Worm (Caenorhabditis elegans) whole organism, L2 larva: Measurements from ENCODE around the gene F10E7.2.

ENCODE experiments used
- F13H6.1 ChIP-seq: sonication (generic microtip); optimal IDR thresholded peaks from 2 replicates; lab custom pipeline; 2016; ENCODE audit warnings: missing genetic modification characterization, missing compliant biosample characterization
- Y55F3AM.14 ChIP-seq: fragments of 200-800 bp; sonication (Bioruptor generic); optimal IDR thresholded peaks from 2 replicates; lab custom pipeline; 2018; ENCODE audit warnings: mild to moderate bottlenecking, missing genetic modification characterization, missing compliant biosample characterization
- aly-2 ChIP-seq: fragments of 150-350 bp; optimal IDR thresholded peaks from 2 replicates; lab custom pipeline; 2014; ENCODE audit warnings: missing biosample characterization, missing genetic modification characterization
- ama-1 ChIP-seq: fragments of 150-350 bp; optimal IDR thresholded peaks from 2 replicates; lab custom pipeline; 2018; ENCODE audit warnings: inconsistent platforms
- blmp-1 ChIP-seq: sonication (generic microtip); optimal IDR thresholded peaks from 2 replicates; lab custom pipeline; 2017; ENCODE audit warnings: missing genetic modification characterization, mild to moderate bottlenecking, missing compliant biosample characterization, antibody characterized with exemption, moderate library complexity; ENCODE audit not compliant: insufficient read depth
- ceh-16 ChIP-seq: fragments of 150-350 bp; optimal IDR thresholded peaks from 2 replicates; lab custom pipeline; 2014; ENCODE audit warnings: missing biosample characterization, missing genetic modification characterization
- ceh-82 ChIP-seq: fragments of 150-350 bp; optimal IDR thresholded peaks from 2 replicates; lab custom pipeline; 2014; ENCODE audit warnings: missing biosample characterization, missing genetic modification characterization
- crh-2 ChIP-seq: sonication (generic microtip); optimal IDR thresholded peaks from 2 replicates; lab custom pipeline; 2017; ENCODE audit warnings: missing biosample characterization, missing genetic modification characterization
- dmd-4 ChIP-seq: sonication (generic microtip); optimal IDR thresholded peaks from 2 replicates; lab custom pipeline; 2017; ENCODE audit warnings: missing biosample characterization, missing genetic modification characterization
- egl-27 ChIP-seq: sonication (generic microtip); optimal IDR thresholded peaks from 3 replicates; lab custom pipeline; 2017; ENCODE audit warnings: missing biosample characterization, missing genetic modification reagents, missing genetic modification characterization
- elt-1 ChIP-seq: fragments of 150-350 bp; optimal IDR thresholded peaks from 2 replicates; lab custom pipeline; 2014; ENCODE audit warnings: missing biosample characterization, missing genetic modification characterization
- elt-3 ChIP-seq: sonication (generic microtip); optimal IDR thresholded peaks from 2 replicates; lab custom pipeline; 2017; ENCODE audit warnings: missing biosample characterization, missing genetic modification characterization
- fos-1 ChIP-seq: fragments of 150-350 bp; optimal IDR thresholded peaks from 2 replicates; lab custom pipeline; 2014; ENCODE audit warnings: missing biosample characterization, missing genetic modification characterization
- gmeb-1 ChIP-seq: fragments of 150-350 bp; optimal IDR thresholded peaks from 2 replicates; lab custom pipeline; 2014; ENCODE audit warnings: missing biosample characterization, missing genetic modification characterization
- lin-11 ChIP-seq: fragments of 150-350 bp; sonication (generic microtip); optimal IDR thresholded peaks from 2 replicates; lab custom pipeline; 2014; ENCODE audit warnings: missing biosample characterization, missing genetic modification characterization, inconsistent platforms, mixed read lengths
- lin-13 ChIP-seq: fragments of 150-350 bp; optimal IDR thresholded peaks from 2 replicates; lab custom pipeline; 2014; ENCODE audit warnings: missing biosample characterization, missing genetic modification reagents, missing genetic modification characterization
- lin-39 ChIP-seq: fragments of 150-350 bp; optimal IDR thresholded peaks from 2 replicates; lab custom pipeline; 2014; ENCODE audit warnings: missing biosample characterization, missing genetic modification reagents, missing genetic modification characterization
- mab-5 ChIP-seq: fragments of 150-350 bp; optimal IDR thresholded peaks from 2 replicates; lab custom pipeline; 2014; ENCODE audit warnings: missing biosample characterization, missing genetic modification characterization
- mbf-1 ChIP-seq: sonication (generic microtip); optimal IDR thresholded peaks from 2 replicates; lab custom pipeline; 2017; ENCODE audit warnings: missing biosample characterization, missing genetic modification characterization
- nhr-10 ChIP-seq: sonication (generic microtip); optimal IDR thresholded peaks from 2 replicates; lab custom pipeline; 2017; ENCODE audit warnings: missing biosample characterization, missing genetic modification characterization
- nhr-11 ChIP-seq: fragments of 150-350 bp; optimal IDR thresholded peaks from 2 replicates; lab custom pipeline; 2014; ENCODE audit warnings: missing biosample characterization, missing genetic modification characterization
- nhr-129 ChIP-seq: fragments of 150-350 bp; optimal IDR thresholded peaks from 2 replicates; lab custom pipeline; 2014; ENCODE audit warnings: missing biosample characterization, missing genetic modification characterization
- nhr-21 ChIP-seq: fragments of 150-350 bp; optimal IDR thresholded peaks from 2 replicates; lab custom pipeline; 2014; ENCODE audit warnings: missing biosample characterization, missing genetic modification characterization
- nhr-237 ChIP-seq: fragments of 150-350 bp; optimal IDR thresholded peaks from 2 replicates; lab custom pipeline; 2014; ENCODE audit warnings: missing biosample characterization, missing genetic modification characterization
- nhr-6 ChIP-seq: fragments of 150-350 bp; optimal IDR thresholded peaks from 2 replicates; lab custom pipeline; 2014; ENCODE audit warnings: missing biosample characterization, missing genetic modification characterization
- nhr-77 ChIP-seq: fragments of 150-350 bp; optimal IDR thresholded peaks from 2 replicates; lab custom pipeline; 2014; ENCODE audit warnings: missing biosample characterization, missing genetic modification characterization
- peb-1 ChIP-seq: fragments of 150-350 bp; optimal IDR thresholded peaks from 2 replicates; lab custom pipeline; 2014; ENCODE audit warnings: missing biosample characterization, missing genetic modification characterization
- sem-4 ChIP-seq: fragments of 150-350 bp; optimal IDR thresholded peaks from 2 replicates; lab custom pipeline; 2014; ENCODE audit warnings: missing biosample characterization, missing genetic modification reagents, missing genetic modification characterization
- skn-1 ChIP-seq: sonication (generic microtip); optimal IDR thresholded peaks from 2 replicates; lab custom pipeline; 2017; ENCODE audit warnings: missing biosample characterization, missing genetic modification characterization
- sma-3 ChIP-seq: sonication (generic microtip); optimal IDR thresholded peaks from 2 replicates; lab custom pipeline; 2016; ENCODE audit warnings: missing genetic modification reagents, missing genetic modification characterization, missing compliant biosample characterization
- sma-9 ChIP-seq, 2 experiments: fragments of 150-350 bp in 1 of 2; sonication (generic microtip) in 1 of 2; optimal IDR thresholded peaks; 2 replicates each; lab custom pipeline; 2014 to 2016; ENCODE audit warnings: missing genetic modification characterization in 2 of 2, mild to moderate bottlenecking in 1 of 2, missing biosample characterization in 1 of 2, missing compliant biosample characterization in 1 of 2, missing genetic modification reagents in 1 of 2, moderate library complexity in 1 of 2
- snpc-4 ChIP-seq: fragments of 150-350 bp; optimal IDR thresholded peaks from 2 replicates; lab custom pipeline; 2014; ENCODE audit warnings: missing biosample characterization, missing genetic modification characterization
- unc-62 ChIP-seq: fragments of 150-350 bp; optimal IDR thresholded peaks from 2 replicates; lab custom pipeline; 2014; ENCODE audit warnings: missing biosample characterization, missing genetic modification reagents, missing genetic modification characterization
- zag-1 ChIP-seq: fragments of 150-350 bp; optimal IDR thresholded peaks from 2 replicates; lab custom pipeline; 2014; ENCODE audit warnings: missing biosample characterization, missing genetic modification characterization
- ztf-1 ChIP-seq: fragments of 200-800 bp; sonication (Bioruptor generic); conservative IDR thresholded peaks from 2 replicates; pipeline ENCODE4 v1.3.6; 2022; ENCODE audit warnings: missing genetic modification characterization, missing compliant biosample characterization
- ztf-11 ChIP-seq: sonication (generic microtip); optimal IDR thresholded peaks from 2 replicates; lab custom pipeline; 2017; ENCODE audit warnings: missing biosample characterization, missing genetic modification characterization
- ztf-4 ChIP-seq: fragments of 150-350 bp; optimal IDR thresholded peaks from 2 replicates; lab custom pipeline; 2014; ENCODE audit warnings: missing biosample characterization, missing genetic modification characterization

F10E7.2 gene

DNA sequence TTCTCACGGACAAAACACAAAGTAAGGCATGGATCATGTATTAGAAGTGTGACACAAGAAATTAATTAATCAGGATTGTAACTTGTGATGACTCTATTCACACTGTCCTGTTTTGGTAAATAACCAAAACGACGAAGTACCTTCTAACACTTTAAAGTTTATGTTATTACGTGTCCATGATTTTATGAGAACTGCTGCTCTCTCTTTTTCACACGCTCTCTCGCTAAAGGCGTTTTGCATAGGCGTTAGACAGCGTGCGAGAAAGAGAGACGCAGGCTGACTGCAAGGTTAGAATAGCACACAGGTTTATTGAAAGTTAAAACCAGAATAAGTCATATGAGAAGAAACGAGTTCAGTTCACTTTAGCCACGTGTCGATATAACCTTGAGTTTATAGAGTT is 32.0 kb upstream of the F10E7.2 start (continued):
- TF ChIP-seq mbf-1 (tag; lab: Kevin White, UChicago) (no peak), dmd-4 (tag; lab: Kevin White, UChicago) (no peak), nhr-237 (no peak), sem-4 (tag; lab: Kevin White, UChicago) (no peak)

DNA sequence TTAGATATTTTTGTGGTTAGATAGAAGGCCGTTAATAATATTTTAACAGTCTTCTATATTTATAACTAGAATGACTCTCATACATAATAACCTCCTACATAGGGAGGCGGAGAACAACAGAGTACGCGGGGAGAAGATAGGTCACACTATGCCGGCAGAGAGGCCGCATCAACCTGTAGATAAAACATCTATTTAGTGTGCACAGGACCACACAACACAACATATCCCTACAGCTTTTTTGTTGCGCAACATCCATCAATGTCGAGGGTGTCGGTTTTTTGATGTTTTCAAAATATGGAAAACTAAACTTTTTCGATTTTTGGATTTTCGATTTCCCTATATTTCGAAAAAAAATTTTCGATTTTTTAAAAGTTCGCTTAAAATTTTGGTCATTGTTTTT is 31.2 kb upstream of the F10E7.2 start:
- no peak for TF ChIP-seq nhr-21 (tag; lab: Kevin White, UChicago)
- TF ChIP-seq ztf-1, result no peak
- no peak for TF ChIP-seq mab-5 (tag; lab: Kevin White, UChicago)
- TF ChIP-seq nhr-10, result no peak
- TF ChIP-seq ztf-11 (tag; lab: Kevin White, UChicago), result no peak
- TF ChIP-seq gmeb-1 (tag; lab: Kevin White, UChicago), result no peak
- no peak for TF ChIP-seq sma-9 (GFP tag; optimal IDR thresholded peaks at IDR 0.05; lab: Kevin White, UChicago)
- no peak for TF ChIP-seq sma-9 (tag; optimal IDR thresholded peaks at IDR 0.05; lab: Kevin White, UChicago)
- TF ChIP-seq ceh-82, result no peak
- no peak for TF ChIP-seq nhr-6 (tag; lab: Kevin White, UChicago)

DNA sequence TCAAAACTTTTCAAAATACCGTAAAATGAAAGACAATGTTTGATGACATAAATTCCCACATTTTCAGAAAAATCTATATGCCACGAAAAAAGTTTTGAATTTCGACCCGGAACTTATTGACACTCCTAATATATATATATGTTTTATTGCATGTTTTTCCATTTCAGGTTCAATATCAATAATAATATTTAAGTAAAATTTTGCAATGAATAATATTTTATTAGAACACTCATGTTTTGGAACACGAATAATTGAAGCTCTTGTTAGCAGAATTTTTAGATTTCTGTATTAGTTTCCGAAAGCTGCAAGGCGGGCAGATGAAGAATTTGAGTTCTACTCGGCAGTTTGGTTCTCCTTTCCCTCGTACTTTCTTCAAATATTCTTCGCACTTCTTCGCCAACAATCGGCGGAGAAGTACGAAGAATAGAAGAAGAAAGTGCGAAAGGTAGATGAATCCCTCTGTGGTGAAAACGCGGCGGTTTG is 28.7 kb upstream of the F10E7.2 start, which contains the start of gene T02G5.3:
T02G5.3 (plus strand) TSS at position 51 of the 483 bp plus-strand sequence.
- TF ChIP-seq mbf-1 (tag; lab: Kevin White, UChicago) (no peak), ceh-82 (no peak), mab-5 (tag; lab: Kevin White, UChicago) (no peak), lin-11 (tag; lab: Kevin White, UChicago) (no peak), gmeb-1 (tag; lab: Kevin White, UChicago) (no peak), crh-2 (tag; lab: Kevin White, UChicago) (no peak), sma-9 (GFP tag; optimal IDR thresholded peaks at IDR 0.05; lab: Kevin White, UChicago) (no peak), sma-9 (tag; optimal IDR thresholded peaks at IDR 0.05; lab: Kevin White, UChicago) (no peak), unc-62 (GFP tag; lab: Kevin White, UChicago) (no peak), nhr-10 (no peak), snpc-4 (tag; lab: Kevin White, UChicago) (no peak), egl-27 (tag; lab: Kevin White, UChicago) (no peak), fos-1 (tag; lab: Kevin White, UChicago) (no peak), nhr-6 (tag; lab: Kevin White, UChicago) (no peak), peb-1 (no peak), elt-1 (tag; lab: Kevin White, UChicago) (no peak), aly-2 (tag; lab: Kevin White, UChicago) (no peak), skn-1 (tag; lab: Kevin White, UChicago) (no peak), lin-13 (GFP tag; lab: Kevin White, UChicago) (no peak), nhr-11 (tag; lab: Kevin White, UChicago) (no peak), F13H6.1 (tag; lab: Kevin White, UChicago) (no peak)
- TF ChIP-seq, all 48 proteins: peak for 0

DNA sequence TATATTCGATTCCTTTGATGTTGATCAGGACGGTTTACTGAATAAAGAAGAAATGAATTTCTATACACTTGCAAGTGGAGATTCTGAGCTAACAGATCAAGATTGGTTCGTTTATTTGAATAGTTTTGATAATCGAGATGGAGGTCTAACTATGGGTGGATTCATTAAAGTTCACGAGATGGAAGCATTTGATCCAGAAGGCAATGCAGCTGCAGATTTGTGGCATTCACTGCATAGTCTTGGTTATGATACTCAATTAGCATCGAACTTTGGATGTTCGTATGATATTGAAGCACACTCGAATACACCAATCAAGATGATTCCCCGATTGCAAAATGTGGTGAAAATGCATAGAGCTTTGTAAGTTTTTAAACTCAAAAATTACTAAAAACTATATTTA is 26.1 kb upstream of the F10E7.2 start:
- no peak for TF ChIP-seq nhr-10
- no peak for TF ChIP-seq ztf-1
- no peak for TF ChIP-seq elt-3
- no peak for TF ChIP-seq lin-39 (tag; lab: Kevin White, UChicago)
- no peak for TF ChIP-seq unc-62 (GFP tag; lab: Kevin White, UChicago)
- no peak for TF ChIP-seq sma-3 (GFP tag; lab: Kevin White, UChicago)
- TF ChIP-seq nhr-129 (tag; lab: Kevin White, UChicago), result no peak
- TF ChIP-seq nhr-77, result no peak
- TF ChIP-seq Y55F3AM.14 (GFP tag; lab: Kevin White, UChicago), result no peak

DNA sequence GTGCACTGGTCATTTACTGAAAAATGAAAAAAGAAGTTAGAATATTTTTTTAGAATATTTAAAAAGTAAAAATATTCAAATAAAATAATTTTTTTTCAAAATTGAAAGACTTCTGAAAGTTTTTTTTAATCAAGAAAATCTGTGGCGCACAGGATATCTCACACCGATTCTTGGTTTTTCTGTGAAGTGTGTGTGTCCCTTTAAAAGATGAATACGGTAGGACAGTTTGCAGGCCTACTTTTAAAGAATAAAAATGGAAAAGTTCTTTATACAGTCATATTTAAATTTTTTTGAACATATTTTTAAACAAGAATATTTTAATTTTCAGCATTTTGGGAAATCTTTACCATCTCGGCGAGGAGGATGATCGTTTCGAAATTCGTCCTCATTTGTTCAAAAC is 23.5 kb upstream of the F10E7.2 start, which contains the start of gene mct-5:
mct-5 (minus strand) TSS at position 16 of the 400 bp plus-strand sequence.
- TF ChIP-seq ztf-4 (tag; lab: Kevin White, UChicago) (no peak), fos-1 (tag; lab: Kevin White, UChicago) (no peak), blmp-1 (tag; lab: Kevin White, UChicago) (no peak), F13H6.1 (tag; lab: Kevin White, UChicago) (no peak), nhr-21 (tag; lab: Kevin White, UChicago) (no peak), lin-11 (tag; lab: Kevin White, UChicago) (no peak), sma-9 (GFP tag; optimal IDR thresholded peaks at IDR 0.05; lab: Kevin White, UChicago) (no peak), sma-9 (tag; optimal IDR thresholded peaks at IDR 0.05; lab: Kevin White, UChicago) (no peak), sem-4 (tag; lab: Kevin White, UChicago) (no peak), ceh-16 (tag; lab: Kevin White, UChicago) (no peak), mab-5 (tag; lab: Kevin White, UChicago) (no peak), ceh-82 (no peak), ama-1 (lab: Kevin White, UChicago) (no peak), crh-2 (tag; lab: Kevin White, UChicago) (no peak), gmeb-1 (tag; lab: Kevin White, UChicago) (no peak), sma-3 (GFP tag; lab: Kevin White, UChicago) (no peak), dmd-4 (tag; lab: Kevin White, UChicago) (no peak), aly-2 (tag; lab: Kevin White, UChicago) (no peak), zag-1 (no peak)
- TF ChIP-seq, all 48 proteins: peak for 0
